Fruit fly (Drosophila melanogaster) whole organism, prepupa: Measurements from ENCODE around the gene CG33510.

Experiments used
- CG10631 ChIP-seq: fragments of 200-800 bp; sonication (Bioruptor generic); optimal IDR thresholded peaks from 2 replicates; lab custom pipeline; 2016; ENCODE audit warnings: missing biosample characterization, missing genetic modification characterization
- CG11294 ChIP-seq: fragments of 200-800 bp; sonication (Bioruptor generic); IDR thresholded peaks from 2 replicates; pipeline ENCODE4 v1.3.6; 2022; ENCODE audit warnings: missing biosample characterization, missing genetic modification characterization
- CG11762 ChIP-seq: fragments of 200-800 bp; sonication (Bioruptor generic); optimal IDR thresholded peaks from 3 replicates; lab custom pipeline; 2016; ENCODE audit warnings: missing biosample characterization, missing genetic modification characterization; ENCODE audit not compliant: insufficient read depth
- CG15336 ChIP-seq: fragments of 200-800 bp; sonication (Bioruptor generic); IDR thresholded peaks from 2 replicates; pipeline ENCODE4 v1.3.6; 2022; ENCODE audit warnings: missing biosample characterization, missing genetic modification characterization
- CG1621 ChIP-seq: fragments of 200-800 bp; sonication (Bioruptor generic); optimal IDR thresholded peaks from 3 replicates; lab custom pipeline; 2018; ENCODE audit warnings: missing biosample characterization, mild to moderate bottlenecking, missing genetic modification characterization
- CG16779 ChIP-seq: fragments of 200-800 bp; sonication (Bioruptor generic); optimal IDR thresholded peaks from 3 replicates; lab custom pipeline; 2017; ENCODE audit warnings: missing biosample characterization, mild to moderate bottlenecking, missing genetic modification characterization
- CG31627 ChIP-seq: fragments of 200-800 bp; sonication (Bioruptor generic); optimal IDR thresholded peaks from 3 replicates; lab custom pipeline; 2016; ENCODE audit warnings: missing biosample characterization, missing genetic modification characterization
- CG32006 ChIP-seq: fragments of 200-800 bp; sonication (Bioruptor generic); optimal IDR thresholded peaks from 3 replicates; lab custom pipeline; 2017; ENCODE audit warnings: missing biosample characterization, mild to moderate bottlenecking, missing genetic modification characterization
- CG34406 ChIP-seq: fragments of 200-800 bp; sonication (Bioruptor generic); optimal IDR thresholded peaks from 3 replicates; lab custom pipeline; 2016; ENCODE audit warnings: missing biosample characterization, missing genetic modification characterization
- CG4318 ChIP-seq: fragments of 200-800 bp; sonication (Bioruptor generic); optimal IDR thresholded peaks from 3 replicates; lab custom pipeline; 2017; ENCODE audit warnings: missing biosample characterization, mild to moderate bottlenecking, missing genetic modification characterization
- CG6163 ChIP-seq: fragments of 200-800 bp; sonication (Bioruptor generic); IDR thresholded peaks from 3 replicates; pipeline ENCODE4 v1.3.6; 2022; ENCODE audit warnings: missing biosample characterization, missing genetic modification characterization
- CG6792 ChIP-seq: fragments of 200-800 bp; sonication (Bioruptor generic); optimal IDR thresholded peaks from 3 replicates; lab custom pipeline; 2016; ENCODE audit warnings: missing biosample characterization, missing genetic modification characterization
- CG6808 ChIP-seq: fragments of 200-800 bp; sonication (Bioruptor generic); optimal IDR thresholded peaks from 3 replicates; lab custom pipeline; 2017; ENCODE audit warnings: missing biosample characterization, missing genetic modification characterization, mild to moderate bottlenecking, moderate library complexity, missing genetic modification reagents
- CG6854 ChIP-seq: fragments of 200-800 bp; sonication (Bioruptor generic); optimal IDR thresholded peaks from 2 replicates; lab custom pipeline; 2017; ENCODE audit warnings: missing biosample characterization, mild to moderate bottlenecking, missing genetic modification characterization
- CG8319 ChIP-seq: fragments of 200-800 bp; sonication (Bioruptor generic); optimal IDR thresholded peaks from 3 replicates; lab custom pipeline; 2016; ENCODE audit warnings: missing biosample characterization, missing genetic modification characterization
- CG9139 ChIP-seq: fragments of 200-800 bp; sonication (Bioruptor generic); optimal IDR thresholded peaks from 3 replicates; lab custom pipeline; 2017; ENCODE audit warnings: missing biosample characterization, mild to moderate bottlenecking, missing genetic modification characterization
- Eip75B ChIP-seq: fragments of 200-800 bp; sonication (Bioruptor generic); optimal IDR thresholded peaks from 3 replicates; lab custom pipeline; 2016; ENCODE audit warnings: missing biosample characterization, missing genetic modification characterization
- Eip78C ChIP-seq: fragments of 200-800 bp; sonication (Bioruptor generic); peaks from one replicate; lab custom pipeline; 2016; ENCODE audit warnings: missing biosample characterization, missing genetic modification characterization
- Eip93F ChIP-seq: fragments of 200-800 bp; sonication (Bioruptor generic); optimal IDR thresholded peaks from 2 replicates; lab custom pipeline; 2016; ENCODE audit warnings: missing biosample characterization, mild to moderate bottlenecking, missing genetic modification characterization
- Ets96B ChIP-seq: fragments of 200-800 bp; optimal IDR thresholded peaks from 2 replicates; lab custom pipeline; 2019; ENCODE audit warnings: missing biosample characterization, mild to moderate bottlenecking, missing genetic modification characterization, moderate library complexity
- Gug ChIP-seq: fragments of 200-800 bp; sonication (Bioruptor generic); IDR thresholded peaks from 2 replicates; pipeline ENCODE4 v1.3.6; 2022; ENCODE audit warnings: missing biosample characterization, missing genetic modification characterization
- Hr39 ChIP-seq: fragments of 200-800 bp; sonication (Bioruptor generic); optimal IDR thresholded peaks from 2 replicates; lab custom pipeline; 2016; ENCODE audit warnings: missing biosample characterization, missing genetic modification characterization
- Hr4 ChIP-seq: fragments of 200-800 bp; sonication (Bioruptor generic); optimal IDR thresholded peaks from 3 replicates; lab custom pipeline; 2016; ENCODE audit warnings: missing biosample characterization, missing genetic modification characterization
- Sox102F ChIP-seq: fragments of 200-800 bp; sonication (Bioruptor generic); optimal IDR thresholded peaks from 2 replicates; lab custom pipeline; 2016; ENCODE audit warnings: missing biosample characterization, mild to moderate bottlenecking, missing genetic modification characterization
- Sox14 ChIP-seq: fragments of 200-800 bp; sonication (Bioruptor generic); optimal IDR thresholded peaks from 3 replicates; lab custom pipeline; 2016; ENCODE audit warnings: missing biosample characterization, missing genetic modification characterization
- Sox15 ChIP-seq: fragments of 200-800 bp; sonication (Bioruptor generic); optimal IDR thresholded peaks from 3 replicates; lab custom pipeline; 2016; ENCODE audit warnings: missing biosample characterization, missing genetic modification characterization
- achi ChIP-seq: fragments of 200-800 bp; sonication (Bioruptor generic); optimal IDR thresholded peaks from 3 replicates; lab custom pipeline; 2016; ENCODE audit warnings: missing biosample characterization, missing genetic modification characterization
- dac ChIP-seq: fragments of 200-800 bp; sonication (Bioruptor generic); optimal IDR thresholded peaks from 2 replicates; lab custom pipeline; 2017; ENCODE audit warnings: missing biosample characterization, mild to moderate bottlenecking, missing genetic modification characterization
- dsx ChIP-seq: fragments of 200-800 bp; optimal IDR thresholded peaks from 3 replicates; lab custom pipeline; 2019; ENCODE audit warnings: missing biosample characterization, mild to moderate bottlenecking, missing genetic modification characterization, moderate library complexity; ENCODE audit not compliant: poor library complexity, severe bottlenecking
- eg ChIP-seq: fragments of 200-800 bp; sonication (Bioruptor generic); IDR thresholded peaks from 3 replicates; pipeline ENCODE4 v1.3.6; 2022; ENCODE audit warnings: missing biosample characterization, missing genetic modification characterization
- esn ChIP-seq: fragments of 200-800 bp; sonication (Bioruptor generic); optimal IDR thresholded peaks from 2 replicates; lab custom pipeline; 2016; ENCODE audit warnings: missing biosample characterization, mild to moderate bottlenecking, missing genetic modification characterization, moderate library complexity
- fd59A ChIP-seq: fragments of 200-800 bp; sonication (Bioruptor generic); optimal IDR thresholded peaks from 2 replicates; lab custom pipeline; 2017; ENCODE audit warnings: missing biosample characterization, mild to moderate bottlenecking, missing genetic modification characterization, missing genetic modification reagents
- fkh ChIP-seq: fragments of 200-800 bp; sonication (Bioruptor generic); optimal IDR thresholded peaks from 3 replicates; lab custom pipeline; 2017; ENCODE audit warnings: missing biosample characterization, mild to moderate bottlenecking, missing genetic modification characterization, moderate library complexity
- pdm3 ChIP-seq: fragments of 200-800 bp; sonication (Bioruptor generic); optimal IDR thresholded peaks from 3 replicates; lab custom pipeline; 2016; ENCODE audit warnings: missing biosample characterization, missing genetic modification characterization
- salr ChIP-seq, 2 experiments: fragments of 200-800 bp; sonication (Bioruptor generic); optimal IDR thresholded peaks; 3 replicates each; lab custom pipeline; 2016 to 2018; ENCODE audit warnings: missing biosample characterization in 2 of 2, missing genetic modification characterization in 2 of 2, mild to moderate bottlenecking in 1 of 2
- ss ChIP-seq, 2 experiments: fragments of 200-800 bp; sonication (Bioruptor generic); optimal IDR thresholded peaks; 2 replicates in 1 of 2; 3 replicates in 1 of 2; lab custom pipeline; 2017 to 2018; ENCODE audit warnings: mild to moderate bottlenecking in 2 of 2, missing biosample characterization in 2 of 2, missing genetic modification characterization in 2 of 2, moderate library complexity in 1 of 2
- topi ChIP-seq: fragments of 200-800 bp; sonication (Bioruptor generic); optimal IDR thresholded peaks from 3 replicates; lab custom pipeline; 2016; ENCODE audit warnings: missing biosample characterization, missing genetic modification characterization
- vri ChIP-seq: fragments of 200-800 bp; sonication (Bioruptor generic); optimal IDR thresholded peaks from 3 replicates; lab custom pipeline; 2016; ENCODE audit warnings: missing biosample characterization, mild to moderate bottlenecking, missing genetic modification characterization

CG33510 gene

dm6 chr2L:21107651-21108489, 23.7 kb upstream of the CG33510 start (continued):
- TF ChIP-seq CG11294 (GFP tag; lab: Robert Waterston, UW) (no peak), CG6792 (GFP tag; lab: Kevin White, UChicago) (no peak), CG1621 (tag; lab: Kevin White, UChicago) (no peak), CG4318 (GFP tag; lab: Kevin White, UChicago) (peak; percentile 0), Hr39 (GFP tag; lab: Kevin White, UChicago) (peak; percentile 35), CG32006 (GFP tag; lab: Kevin White, UChicago) (peak; percentile 60), CG34406 (GFP tag; lab: Kevin White, UChicago) (peak; percentile 8), fkh (GFP tag; lab: Kevin White, UChicago) (no peak), CG11762 (peak; percentile 4), Hr4 (GFP tag; lab: Kevin White, UChicago) (peak; percentile 59), achi (peak; percentile 59), Eip75B (GFP tag; lab: Kevin White, UChicago) (peak; percentile 54), salr (GFP tag; optimal IDR thresholded peaks at IDR 0.05; lab: Kevin White, UChicago) (peak in 1 of 2 experiments; percentile 34), ss (GFP tag; optimal IDR thresholded peaks at IDR 0.05; lab: Kevin White, UChicago) (no peak)

dm6 chr2L:21105127-21105526, 21.0 kb upstream of the CG33510 start:
- TF ChIP-seq eg (no peak), Hr39 (GFP tag; lab: Kevin White, UChicago) (no peak), fd59A (GFP tag; lab: Kevin White, UChicago) (no peak), Gug (GFP tag; lab: Robert Waterston, UW) (no peak), CG15336 (GFP tag; lab: Robert Waterston, UW) (no peak), Ets96B (tag; lab: Kevin White, UChicago) (no peak), CG34406 (GFP tag; lab: Kevin White, UChicago) (no peak)
- TF ChIP-seq, all 60 proteins: peak for 0

- TF ChIP-seq CG11294 (GFP tag; lab: Robert Waterston, UW) = no peak
- TF ChIP-seq ss (GFP tag; optimal IDR thresholded peaks at IDR 0.05; lab: Kevin White, UChicago) = no peak
- no peak for TF ChIP-seq Eip75B (GFP tag; lab: Kevin White, UChicago)
- TF ChIP-seq Sox14 (GFP tag; lab: Kevin White, UChicago) = no peak
- TF ChIP-seq Sox102F (GFP tag; lab: Kevin White, UChicago) = no peak
- no peak for TF ChIP-seq fd59A (GFP tag; lab: Kevin White, UChicago)
- TF ChIP-seq esn (GFP tag; lab: Kevin White, UChicago) = peak; percentile 23
- TF ChIP-seq CG1621 (tag; lab: Kevin White, UChicago) = no peak
- no peak for TF ChIP-seq salr (GFP tag; optimal IDR thresholded peaks at IDR 0.05; lab: Kevin White, UChicago)
- TF ChIP-seq CG6854 = no peak
- TF ChIP-seq Eip78C (GFP tag; lab: Kevin White, UChicago) = peak; percentile 14
- TF ChIP-seq eg = no peak
- no peak for TF ChIP-seq achi
Measured at dm6 chr2L:21104326-21104725, 20.2 kb upstream of the CG33510 start, which contains the start of the genes CG46307 and Nhe2. CG46307 (plus strand) TSS chr2L:21104568. Nhe2 (plus strand) TSS chr2L:21104568.

- TF ChIP-seq CG32006 (GFP tag; lab: Kevin White, UChicago) (no peak), CG6163 (no peak), Eip93F (GFP tag; lab: Kevin White, UChicago) (no peak), eg (no peak), dsx (GFP tag; lab: Kevin White, UChicago) (no peak), CG1621 (tag; lab: Kevin White, UChicago) (peak; percentile 40), pdm3 (GFP tag; lab: Kevin White, UChicago) (peak; percentile 12), CG6854 (no peak), CG31627 (GFP tag; lab: Kevin White, UChicago) (peak; percentile 13), CG16779 (tag; lab: Kevin White, UChicago) (no peak), topi (GFP tag; lab: Kevin White, UChicago) (no peak), CG9139 (no peak), CG6808 (no peak), Sox15 (GFP tag; lab: Kevin White, UChicago) (no peak), Sox14 (GFP tag; lab: Kevin White, UChicago) (peak; percentile 18), vri (GFP tag; lab: Kevin White, UChicago) (no peak), Hr39 (GFP tag; lab: Kevin White, UChicago) (peak; percentile 20), CG34406 (GFP tag; lab: Kevin White, UChicago) (no peak), CG10631 (GFP tag; lab: Kevin White, UChicago) (peak; percentile 3), Eip78C (GFP tag; lab: Kevin White, UChicago) (peak; percentile 24), fkh (GFP tag; lab: Kevin White, UChicago) (no peak), fd59A (GFP tag; lab: Kevin White, UChicago) (no peak), esn (GFP tag; lab: Kevin White, UChicago) (peak; percentile 48), achi (no peak), ss (GFP tag; optimal IDR thresholded peaks at IDR 0.05; lab: Kevin White, UChicago) (no peak), dac (GFP tag; lab: Kevin White, UChicago) (no peak), CG8319 (GFP tag; lab: Kevin White, UChicago) (no peak)
Measured at dm6 chr2L:21102399-21103108, 18.4 kb upstream of the CG33510 start, which contains the start of gene CG9257. CG9257 (plus strand) TSS chr2L:21102743.
